Worm (Caenorhabditis elegans) whole organism, L4 larva: ENCODE results near the gene faxc-1.

Source experiments
- egl-43 ChIP-seq: fragments of 200-800 bp; sonication (Bioruptor generic); IDR thresholded peaks from 2 replicates; pipeline ENCODE4 v1.3.6; 2022; ENCODE audit warnings: missing genetic modification reagents, missing genetic modification characterization, missing compliant biosample characterization
- nhr-25 ChIP-seq: sonication (generic microtip); optimal IDR thresholded peaks from 2 replicates; lab custom pipeline; 2017; ENCODE audit warnings: missing genetic modification characterization, mild to moderate bottlenecking, missing compliant biosample characterization, antibody characterized with exemption, moderate library complexity, borderline replicate concordance; ENCODE audit not compliant: insufficient read depth
- unc-62 ChIP-seq, 3 experiments: fragments of 150-350 bp in 1 of 3; sonication (generic microtip); optimal IDR thresholded peaks in 2 of 3; peaks in 1 of 3; 1 replicate in 1 of 3; 2 replicates in 2 of 3; lab custom pipeline; 2014 to 2017; ENCODE audit warnings: missing biosample characterization in 3 of 3, missing genetic modification characterization in 3 of 3, missing genetic modification reagents in 3 of 3, missing genotype in 1 of 3

- TF ChIP-seq nhr-25 (tag; lab: Kevin White, UChicago), result no peak
- TF ChIP-seq egl-43 (GFP tag; lab: Robert Waterston, UW), result no peak
- no peak for TF ChIP-seq unc-62 (GFP tag; optimal IDR thresholded peaks at IDR 0.05 in 1 of 2; lab: Kevin White, UChicago)
- no peak for TF ChIP-seq unc-62 (tag; optimal IDR thresholded peaks at IDR 0.05; lab: Kevin White, UChicago)
Observed at ce11 chrII:12296591-12296990, 32.6 kb downstream of the faxc-1 start.
